Worm (Caenorhabditis elegans) whole organism, mixed stage, embryonic: ENCODE measurements around the gene dmd-9.

Source experiments
- ceh-39 ChIP-seq: fragments of 150-350 bp; optimal IDR thresholded peaks from 2 replicates; lab custom pipeline; 2014; ENCODE audit warnings: missing biosample characterization, missing genetic modification characterization
- elt-1 ChIP-seq: sonication (generic microtip); optimal IDR thresholded peaks from 2 replicates; lab custom pipeline; 2017; ENCODE audit warnings: missing genetic modification characterization, mild to moderate bottlenecking, missing compliant biosample characterization, antibody characterized with exemption, moderate library complexity, borderline replicate concordance; ENCODE audit not compliant: insufficient read depth
- elt-3 ChIP-seq: fragments of 150-350 bp; optimal IDR thresholded peaks from 2 replicates; lab custom pipeline; 2014; ENCODE audit warnings: missing biosample characterization, missing genetic modification characterization
- lsy-2 ChIP-seq: fragments of 150-350 bp; optimal IDR thresholded peaks from 2 replicates; lab custom pipeline; 2014; ENCODE audit warnings: missing biosample characterization, missing genetic modification characterization
- mab-5 ChIP-seq: fragments of 150-350 bp; optimal IDR thresholded peaks from 2 replicates; lab custom pipeline; 2014; ENCODE audit warnings: missing biosample characterization, missing genetic modification characterization
- mep-1 ChIP-seq: fragments of 150-350 bp; optimal IDR thresholded peaks from 2 replicates; lab custom pipeline; 2017; ENCODE audit warnings: missing biosample characterization, missing genetic modification reagents, missing genetic modification characterization, inconsistent platforms
- nhr-237 ChIP-seq: fragments of 150-350 bp; optimal IDR thresholded peaks from 2 replicates; lab custom pipeline; 2014; ENCODE audit warnings: missing biosample characterization, missing genetic modification characterization
- nhr-28 ChIP-seq: fragments of 150-350 bp; optimal IDR thresholded peaks from 2 replicates; lab custom pipeline; 2014; ENCODE audit warnings: missing biosample characterization, missing genetic modification characterization
- sem-2 ChIP-seq: fragments of 200-800 bp; sonication (Bioruptor generic); optimal IDR thresholded peaks from 2 replicates; lab custom pipeline; 2018; ENCODE audit warnings: mild to moderate bottlenecking, missing genetic modification characterization, missing compliant biosample characterization
- snpc-4 ChIP-seq: fragments of 150-350 bp; optimal IDR thresholded peaks from 2 replicates; lab custom pipeline; 2014; ENCODE audit warnings: missing biosample characterization, missing genetic modification characterization
- sptf-1 ChIP-seq: sonication (generic microtip); optimal IDR thresholded peaks from 2 replicates; lab custom pipeline; 2017; ENCODE audit warnings: mild to moderate bottlenecking, missing genetic modification characterization, moderate library complexity, missing compliant biosample characterization
- unc-120 ChIP-seq: sonication (generic microtip); optimal IDR thresholded peaks from 2 replicates; lab custom pipeline; 2017; ENCODE audit warnings: missing genetic modification characterization, missing compliant biosample characterization; ENCODE audit not compliant: poor library complexity, severe bottlenecking
- ztf-11 ChIP-seq: fragments of 150-350 bp; optimal IDR thresholded peaks from 2 replicates; lab custom pipeline; 2014; ENCODE audit warnings: missing biosample characterization, missing genetic modification characterization

- TF ChIP-seq elt-3 (tag; lab: Kevin White, UChicago) (no peak), ztf-11 (no peak), elt-1 (no peak), unc-120 (no peak), mab-5 (no peak), snpc-4 (tag; lab: Kevin White, UChicago) (no peak), sem-2 (no peak), sptf-1 (tag; lab: Kevin White, UChicago) (no peak), nhr-237 (tag; lab: Kevin White, UChicago) (no peak), lsy-2 (tag; lab: Kevin White, UChicago) (no peak), nhr-28 (tag; lab: Kevin White, UChicago) (no peak), ceh-39 (tag; lab: Kevin White, UChicago) (no peak), mep-1 (tag; lab: Kevin White, UChicago) (no peak)
Observed at ce11 chrIV:3293800-3294493, 39.6 kb upstream of the dmd-9 start.
